Worm (Caenorhabditis elegans) whole organism, mixed stage, embryonic: ENCODE data around the gene dod-6.

ENCODE experiments used
- M03D4.4 ChIP-seq: sonication (generic microtip); optimal IDR thresholded peaks from 2 replicates; lab custom pipeline; 2017; ENCODE audit warnings: mild to moderate bottlenecking, missing genetic modification characterization, missing compliant biosample characterization
- lin-13 ChIP-seq: fragments of 150-350 bp; optimal IDR thresholded peaks from 2 replicates; lab custom pipeline; 2014; ENCODE audit warnings: missing biosample characterization, missing genetic modification characterization
- nhr-12 ChIP-seq: fragments of 150-350 bp; optimal IDR thresholded peaks from 2 replicates; lab custom pipeline; 2014; ENCODE audit warnings: missing biosample characterization, missing genetic modification characterization
- nhr-237 ChIP-seq: fragments of 150-350 bp; optimal IDR thresholded peaks from 2 replicates; lab custom pipeline; 2014; ENCODE audit warnings: missing biosample characterization, missing genetic modification characterization
- nhr-28 ChIP-seq: fragments of 150-350 bp; optimal IDR thresholded peaks from 2 replicates; lab custom pipeline; 2014; ENCODE audit warnings: missing biosample characterization, missing genetic modification characterization
- snpc-4 ChIP-seq: fragments of 150-350 bp; optimal IDR thresholded peaks from 2 replicates; lab custom pipeline; 2014; ENCODE audit warnings: missing biosample characterization, missing genetic modification characterization
- unc-39 ChIP-seq: fragments of 150-350 bp; optimal IDR thresholded peaks from 2 replicates; lab custom pipeline; 2014; ENCODE audit warnings: missing biosample characterization, missing genetic modification characterization
- unc-62 ChIP-seq: fragments of 150-350 bp; optimal IDR thresholded peaks from 2 replicates; lab custom pipeline; 2014; ENCODE audit warnings: missing biosample characterization, missing genetic modification reagents, missing genetic modification characterization
- ztf-11 ChIP-seq: fragments of 150-350 bp; optimal IDR thresholded peaks from 2 replicates; lab custom pipeline; 2014; ENCODE audit warnings: missing biosample characterization, missing genetic modification characterization

ce11 chrIII:10209703-10210102 lies 12.2 kb downstream of the dod-6 start, which contains the start of gene T20G5.9:
- TF ChIP-seq unc-62: no peak
- no peak for TF ChIP-seq ztf-11
- TF ChIP-seq nhr-12 (tag; lab: Kevin White, UChicago): no peak
- no peak for TF ChIP-seq snpc-4 (tag; lab: Kevin White, UChicago)
- no peak for TF ChIP-seq lin-13 (tag; lab: Kevin White, UChicago)
- TF ChIP-seq unc-39 (tag; lab: Kevin White, UChicago): no peak
- TF ChIP-seq nhr-237 (tag; lab: Kevin White, UChicago): no peak
- TF ChIP-seq M03D4.4: no peak
- no peak for TF ChIP-seq nhr-28 (tag; lab: Kevin White, UChicago)
